Fruit fly (Drosophila melanogaster): ENCODE data around the gene Act79B.

DNA sequence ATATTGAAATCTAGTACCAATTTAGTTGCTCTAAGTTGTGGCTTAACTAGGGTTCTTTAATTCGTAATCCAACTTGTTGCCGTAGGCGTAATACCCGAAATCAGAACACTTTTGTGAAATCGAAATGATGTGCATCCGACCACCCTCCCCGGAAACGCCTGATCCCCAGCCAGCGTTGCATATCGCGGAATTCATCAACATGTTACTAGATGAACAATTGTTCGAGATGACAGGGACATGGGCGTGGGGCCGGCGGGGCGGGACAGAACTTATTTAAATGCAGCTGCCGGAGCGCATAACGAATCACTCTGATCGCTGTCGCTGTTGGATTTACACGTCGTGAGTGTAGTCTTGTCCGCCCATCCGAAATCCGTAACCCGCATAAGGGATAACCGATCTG is at the start of gene Act79B:
- TF ChIP-seq lola (GFP tag; optimal IDR thresholded peaks at IDR 0.05), result no peak
- no peak for TF ChIP-seq dl (GFP tag; optimal IDR thresholded peaks at IDR 0.05; ENCODE audit: insufficient read depth in 1 of 2, partially characterized antibody in 2 of 2)
- no peak for TF ChIP-seq OdsH (GFP tag; optimal IDR thresholded peaks at IDR 0.05)
